Fruit fly (Drosophila melanogaster) whole organism, wandering third instar larva: ENCODE measurements around the gene sxe2.

Source experiments
- CG9705 ChIP-seq: fragments of 200-800 bp; sonication (Bioruptor generic); optimal IDR thresholded peaks from 2 replicates; lab custom pipeline; 2018; ENCODE audit warnings: missing biosample characterization, mild to moderate bottlenecking, missing genetic modification characterization
- CrebA ChIP-seq: fragments of 200-800 bp; sonication (Bioruptor generic); optimal IDR thresholded peaks from 2 replicates; lab custom pipeline; 2016; ENCODE audit warnings: missing biosample characterization, mild to moderate bottlenecking, missing genetic modification characterization, borderline replicate concordance
- Dfd ChIP-seq: fragments of >200 bp; optimal IDR thresholded peaks from 2 replicates; lab custom pipeline; 2017; ENCODE audit warnings: missing biosample characterization, missing genetic modification characterization
- Dif ChIP-seq: fragments of 200-275, 200-300 bp; sonication (Bioruptor generic); optimal IDR thresholded peaks from 2 replicates; lab custom pipeline; 2018; ENCODE audit warnings: missing biosample characterization, missing genetic modification characterization; ENCODE audit not compliant: partially characterized antibody
- HLH106 ChIP-seq: fragments of 200-800 bp; optimal IDR thresholded peaks from 3 replicates; lab custom pipeline; 2019; ENCODE audit warnings: missing biosample characterization, mild to moderate bottlenecking, missing genetic modification characterization, moderate library complexity
- Hr83 ChIP-seq: fragments of 200-300 bp; sonication (Bioruptor generic); optimal IDR thresholded peaks from 2 replicates; lab custom pipeline; 2016; ENCODE audit warnings: missing biosample characterization, mild to moderate bottlenecking, missing genetic modification characterization, moderate library complexity; ENCODE audit not compliant: poor library complexity, severe bottlenecking
- Mio ChIP-seq: sonication (Bioruptor generic); optimal IDR thresholded peaks from 2 replicates; lab custom pipeline; 2016; ENCODE audit warnings: missing biosample characterization, missing genetic modification characterization
- N ChIP-seq: fragments of >200 bp; optimal IDR thresholded peaks from 2 replicates; lab custom pipeline; 2018; ENCODE audit warnings: missing biosample characterization, missing external identifiers, missing genetic modification characterization
- OdsH ChIP-seq: fragments of 200-800 bp; sonication (Bioruptor generic); optimal IDR thresholded peaks from 2 replicates; lab custom pipeline; 2016; ENCODE audit warnings: missing biosample characterization, mild to moderate bottlenecking, missing genetic modification characterization
- Rel ChIP-seq, 2 experiments: fragments of 200-800 bp; sonication (Bioruptor generic) in 1 of 2; optimal IDR thresholded peaks; 2 replicates in 1 of 2; 3 replicates in 1 of 2; lab custom pipeline; 2016 to 2019; ENCODE audit warnings: mild to moderate bottlenecking in 2 of 2, missing biosample characterization in 2 of 2, missing genetic modification characterization in 2 of 2, moderate library complexity in 1 of 2
- Sp1 ChIP-seq: fragments of 200-800 bp; sonication (Bioruptor generic); optimal IDR thresholded peaks from 3 replicates; lab custom pipeline; 2019; ENCODE audit warnings: missing biosample characterization, mild to moderate bottlenecking, missing genetic modification characterization, moderate library complexity
- Vsx2 ChIP-seq: fragments of 200-300, 225-300 bp; sonication (Bioruptor generic); optimal IDR thresholded peaks from 2 replicates; lab custom pipeline; 2018; ENCODE audit warnings: missing biosample characterization, missing genetic modification characterization; ENCODE audit not compliant: partially characterized antibody
- br ChIP-seq: fragments of 200-800 bp; sonication (Bioruptor generic); optimal IDR thresholded peaks from 2 replicates; lab custom pipeline; 2016; ENCODE audit warnings: missing biosample characterization, missing genetic modification characterization
- dl ChIP-seq, 2 experiments: fragments of 175-275, 200-275 bp in 1 of 2; fragments of 200-275 bp in 1 of 2; sonication (Bioruptor generic); optimal IDR thresholded peaks; lab custom pipeline; 2018; ENCODE audit warnings: mild to moderate bottlenecking in 2 of 2, missing biosample characterization in 2 of 2, missing genetic modification characterization in 2 of 2, moderate library complexity in 2 of 2; ENCODE audit not compliant: partially characterized antibody in 2 of 2, insufficient read depth in 1 of 2
- dsf ChIP-seq: sonication (Bioruptor generic); optimal IDR thresholded peaks from 2 replicates; lab custom pipeline; 2016; ENCODE audit warnings: missing biosample characterization, missing genetic modification characterization, borderline replicate concordance
- ey ChIP-seq: fragments of 200-800 bp; sonication (Bioruptor generic); optimal IDR thresholded peaks from 2 replicates; lab custom pipeline; 2016; ENCODE audit warnings: missing biosample characterization, missing genetic modification characterization
- foxo ChIP-seq, 2 experiments: fragments of 200-800 bp; sonication (Bioruptor generic); optimal IDR thresholded peaks; 2 replicates in 1 of 2; 3 replicates in 1 of 2; lab custom pipeline; 2016 to 2017; ENCODE audit warnings: missing biosample characterization in 2 of 2, missing genetic modification characterization in 2 of 2
- fru ChIP-seq: fragments of 200-800 bp; sonication (Bioruptor generic); optimal IDR thresholded peaks from 3 replicates; lab custom pipeline; 2016; ENCODE audit warnings: missing biosample characterization, mild to moderate bottlenecking, missing genetic modification characterization
- h ChIP-seq: fragments of 200-800 bp; sonication (Bioruptor generic); optimal IDR thresholded peaks from 3 replicates; lab custom pipeline; 2016; ENCODE audit warnings: missing biosample characterization, mild to moderate bottlenecking, missing genetic modification characterization
- jim ChIP-seq: fragments of 175-275, 200-325 bp; sonication (Bioruptor generic); optimal IDR thresholded peaks from 2 replicates; lab custom pipeline; 2016; ENCODE audit warnings: missing biosample characterization, mild to moderate bottlenecking, missing genetic modification characterization
- lola ChIP-seq: fragments of >200 bp; optimal IDR thresholded peaks from 2 replicates; lab custom pipeline; 2017; ENCODE audit warnings: missing biosample characterization, missing genetic modification characterization
- pan ChIP-seq: fragments of >200 bp; optimal IDR thresholded peaks from 2 replicates; lab custom pipeline; 2017
- psq ChIP-seq: fragments of 200-800 bp; sonication (Bioruptor generic); optimal IDR thresholded peaks from 3 replicates; lab custom pipeline; 2017; ENCODE audit warnings: missing biosample characterization, mild to moderate bottlenecking, missing genetic modification characterization, moderate library complexity
- rgr ChIP-seq: fragments of 200-800 bp; sonication (Bioruptor generic); optimal IDR thresholded peaks from 3 replicates; lab custom pipeline; 2016; ENCODE audit warnings: missing biosample characterization, mild to moderate bottlenecking, missing genetic modification characterization
- sage ChIP-seq: fragments of 200-800 bp; sonication (Bioruptor generic); optimal IDR thresholded peaks from 2 replicates; lab custom pipeline; 2016; ENCODE audit warnings: missing biosample characterization, mild to moderate bottlenecking, missing genetic modification characterization
- sv ChIP-seq: fragments of 200-800 bp; sonication (Bioruptor generic); optimal IDR thresholded peaks from 3 replicates; lab custom pipeline; 2016; ENCODE audit warnings: missing biosample characterization, missing genetic modification characterization
- tai ChIP-seq: sonication (Bioruptor generic); optimal IDR thresholded peaks from 2 replicates; lab custom pipeline; 2016; ENCODE audit warnings: missing biosample characterization, missing genetic modification characterization
- usp ChIP-seq: fragments of >200 bp; optimal IDR thresholded peaks from 2 replicates; lab custom pipeline; 2017; ENCODE audit warnings: missing biosample characterization, missing genetic modification characterization
- woc ChIP-seq: sonication (Bioruptor generic); optimal IDR thresholded peaks from 2 replicates; lab custom pipeline; 2016; ENCODE audit warnings: missing biosample characterization, mild to moderate bottlenecking, missing genetic modification characterization

Gene sxe2

dm6 chr3R:16071689-16072580 lies 11.7 kb upstream of the sxe2 start:
- peak in 1 of 2 experiments; percentile 87 for TF ChIP-seq foxo (GFP tag; optimal IDR thresholded peaks at IDR 0.05; lab: Kevin White, UChicago)
- peak; percentile 79 for TF ChIP-seq br
- TF ChIP-seq lola (GFP tag; lab: Kevin White, UChicago): no peak
- peak; percentile 87 for TF ChIP-seq fru (GFP tag; lab: Kevin White, UChicago)
- TF ChIP-seq OdsH (GFP tag; lab: Kevin White, UChicago): peak; percentile 90
- no peak for TF ChIP-seq Vsx2
- TF ChIP-seq rgr (GFP tag; lab: Kevin White, UChicago): peak; percentile 87
- TF ChIP-seq Mio (GFP tag; lab: Kevin White, UChicago): no peak
- peak; percentile 56 for TF ChIP-seq CrebA
- TF ChIP-seq woc: peak; percentile 77
- peak; percentile 54 for TF ChIP-seq sv
- TF ChIP-seq sage (GFP tag; lab: Kevin White, UChicago): peak; percentile 39
- TF ChIP-seq ey (GFP tag; lab: Kevin White, UChicago): peak; percentile 80
- TF ChIP-seq jim (GFP tag; lab: Kevin White, UChicago): no peak
- peak; percentile 80 for TF ChIP-seq psq (GFP tag; lab: Kevin White, UChicago)
- peak; percentile 57 for TF ChIP-seq HLH106 (tag; lab: Kevin White, UChicago)
- peak; percentile 90 for TF ChIP-seq h (GFP tag; lab: Kevin White, UChicago)
- no peak for TF ChIP-seq Dfd (GFP tag; lab: Kevin White, UChicago)
- TF ChIP-seq Dif: peak; percentile 25
- peak; percentile 29 for TF ChIP-seq Hr83 (GFP tag; lab: Kevin White, UChicago)
- no peak for TF ChIP-seq tai (GFP tag; lab: Kevin White, UChicago)

- TF ChIP-seq Vsx2: no peak
- TF ChIP-seq woc: peak; percentile 45
Measured at dm6 chr3R:16072581-16072908, 11.1 kb upstream of the sxe2 start.

- no peak for TF ChIP-seq usp
- TF ChIP-seq Sp1 (GFP tag; lab: Kevin White, UChicago): no peak
- no peak for TF ChIP-seq jim (GFP tag; lab: Kevin White, UChicago)
- TF ChIP-seq HLH106 (tag; lab: Kevin White, UChicago): no peak
- TF ChIP-seq Hr83 (GFP tag; lab: Kevin White, UChicago): no peak
- TF ChIP-seq dl (GFP tag; optimal IDR thresholded peaks at IDR 0.05; lab: Kevin White, UChicago; ENCODE audit: insufficient read depth in 1 of 2, partially characterized antibody in 2 of 2): no peak
- no peak for TF ChIP-seq sage (GFP tag; lab: Kevin White, UChicago)
- TF ChIP-seq CrebA: no peak
- TF ChIP-seq Vsx2: no peak
- no peak for TF ChIP-seq psq (GFP tag; lab: Kevin White, UChicago)
- no peak for TF ChIP-seq sv
- no peak for TF ChIP-seq Dif
- no peak for TF ChIP-seq N (GFP tag; lab: Kevin White, UChicago)
- no peak for TF ChIP-seq Rel (GFP tag; optimal IDR thresholded peaks at IDR 0.05; lab: Kevin White, UChicago)
- TF ChIP-seq Rel (tag; optimal IDR thresholded peaks at IDR 0.05; lab: Kevin White, UChicago): no peak
- TF ChIP-seq fru (GFP tag; lab: Kevin White, UChicago): no peak
Measured at dm6 chr3R:16074122-16074521, 9.6 kb upstream of the sxe2 start.

DNA sequence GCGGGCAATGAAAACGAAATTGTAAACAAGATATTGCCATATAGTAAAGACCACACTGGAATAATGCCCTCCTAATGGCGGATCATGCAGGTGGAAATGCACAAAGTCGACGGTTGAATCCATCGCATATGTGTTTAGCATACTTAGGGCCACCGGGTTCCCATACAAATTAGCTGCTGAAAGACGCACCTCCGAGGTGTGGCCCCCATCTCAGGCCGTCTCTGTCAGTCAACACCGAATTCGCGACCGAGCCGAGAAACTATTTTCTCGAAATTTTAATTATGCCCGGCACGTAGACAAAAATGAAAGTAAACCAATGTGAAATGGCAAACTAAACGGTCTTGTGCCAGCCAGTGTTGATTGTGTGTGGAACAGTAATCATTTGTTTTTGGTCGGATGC lies 5.4 kb upstream of the sxe2 start:
- TF ChIP-seq h (GFP tag; lab: Kevin White, UChicago) (no peak), pan (lab: Kevin White, UChicago) (no peak), HLH106 (tag; lab: Kevin White, UChicago) (no peak)

- TF ChIP-seq Rel (GFP tag; optimal IDR thresholded peaks at IDR 0.05; lab: Kevin White, UChicago) (no peak), Rel (tag; optimal IDR thresholded peaks at IDR 0.05; lab: Kevin White, UChicago) (no peak), dl (GFP tag; optimal IDR thresholded peaks at IDR 0.05; lab: Kevin White, UChicago; ENCODE audit: insufficient read depth in 1 of 2, partially characterized antibody in 2 of 2) (no peak), CrebA (no peak), fru (GFP tag; lab: Kevin White, UChicago) (no peak), Dfd (GFP tag; lab: Kevin White, UChicago) (no peak), foxo (GFP tag; optimal IDR thresholded peaks at IDR 0.05; lab: Kevin White, UChicago) (no peak), CG9705 (GFP tag; lab: Kevin White, UChicago) (no peak), Hr83 (GFP tag; lab: Kevin White, UChicago) (no peak), Sp1 (GFP tag; lab: Kevin White, UChicago) (no peak), psq (GFP tag; lab: Kevin White, UChicago) (no peak), N (GFP tag; lab: Kevin White, UChicago) (no peak), h (GFP tag; lab: Kevin White, UChicago) (no peak), dsf (no peak), Vsx2 (no peak), br (no peak), rgr (GFP tag; lab: Kevin White, UChicago) (no peak), sv (no peak)
Measured at dm6 chr3R:16080942-16081589, 2.6 kb upstream of the sxe2 start, which contains the start of gene CG32855. Gene CG32855 (minus strand): TSS chr3R:16080992.
